Worm (Caenorhabditis elegans): ENCODE data around the gene Y54E2A.4.
A peak's percentile ranks its signal among the peaks of the same experiment; 100 is the strongest.

The Y54E2A.4 gene

DNA sequence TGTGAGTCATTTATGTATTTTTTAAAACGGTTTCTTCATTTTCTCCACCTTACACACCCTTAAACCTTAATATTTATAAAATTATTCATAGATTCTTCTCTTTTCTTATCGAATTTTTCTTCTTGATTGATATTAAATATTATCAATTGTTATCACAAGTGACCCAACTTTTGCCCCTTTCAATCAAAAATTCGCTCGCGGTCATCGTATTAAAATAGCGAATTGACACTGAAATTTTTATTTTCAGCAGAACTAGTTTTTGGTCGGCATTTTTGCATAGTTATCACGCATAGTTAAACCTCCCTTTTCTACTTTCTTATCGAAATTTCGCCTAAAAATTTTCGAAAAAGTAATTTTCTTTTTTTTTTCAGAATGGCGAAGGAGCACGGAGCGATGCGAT, 58.2 kb downstream of the Y54E2A.4 start:
- TF ChIP-seq skn-1 (tag; optimal IDR thresholded peaks at IDR 0.05) (no peak), nfya-1 (tag; optimal IDR thresholded peaks at IDR 0.05; ENCODE audit: insufficient read depth) (no peak), pqm-1 (tag; optimal IDR thresholded peaks at IDR 0.05) (peak; percentile 40), nhr-12 (tag; optimal IDR thresholded peaks at IDR 0.05) (no peak), pha-4 (tag; optimal IDR thresholded peaks at IDR 0.05) (peak; percentile 70), elt-2 (tag; optimal IDR thresholded peaks at IDR 0.05) (peak; percentile 89)

DNA sequence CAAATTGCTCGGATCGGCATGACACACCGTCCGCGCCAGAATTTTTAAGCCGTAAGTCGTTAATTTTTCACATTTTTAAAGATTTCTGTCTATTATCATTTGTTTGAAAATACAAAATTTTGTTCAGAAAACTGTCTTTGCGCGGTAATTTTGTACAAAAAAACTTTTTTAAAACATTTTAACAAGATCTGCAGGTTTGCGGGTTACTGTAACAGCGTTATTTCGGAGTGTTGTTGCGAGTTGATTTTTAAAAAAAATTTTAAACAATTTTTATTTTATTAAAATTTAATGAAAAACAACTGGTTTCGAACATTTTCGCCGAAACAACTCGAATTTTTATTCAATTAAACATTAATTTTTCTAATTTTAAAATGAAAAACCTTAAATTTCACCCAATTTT, 58.7 kb downstream of the Y54E2A.4 start:
- no peak for TF ChIP-seq unc-39 (tag; optimal IDR thresholded peaks at IDR 0.05)
- no peak for TF ChIP-seq unc-62 (GFP tag; optimal IDR thresholded peaks at IDR 0.05)
- no peak for TF ChIP-seq nhr-77 (tag; optimal IDR thresholded peaks at IDR 0.05)
- TF ChIP-seq lin-39 (tag; optimal IDR thresholded peaks at IDR 0.05): no peak
- no peak for TF ChIP-seq nhr-43 (tag; optimal IDR thresholded peaks at IDR 0.05; ENCODE audit: poor library complexity, severe bottlenecking)
- no peak for TF ChIP-seq nhr-23 (tag; optimal IDR thresholded peaks at IDR 0.05)
- TF ChIP-seq nhr-28 (tag; optimal IDR thresholded peaks at IDR 0.05): no peak
- no peak for TF ChIP-seq nhr-25 (tag; optimal IDR thresholded peaks at IDR 0.05)
- no peak for TF ChIP-seq ceh-9 (tag; optimal IDR thresholded peaks at IDR 0.05)
- no peak for TF ChIP-seq elt-2 (tag; optimal IDR thresholded peaks at IDR 0.05)
- no peak for TF ChIP-seq lsy-12 (tag; optimal IDR thresholded peaks at IDR 0.05)
- no peak for TF ChIP-seq lin-15B (tag; optimal IDR thresholded peaks at IDR 0.05)
- no peak for TF ChIP-seq mdl-1 (tag; optimal IDR thresholded peaks at IDR 0.05)
- TF ChIP-seq R02D3.7 (tag; optimal IDR thresholded peaks at IDR 0.05): no peak
- no peak for TF ChIP-seq sea-2 (GFP tag; optimal IDR thresholded peaks at IDR 0.05)
- TF ChIP-seq snpc-4 (tag; optimal IDR thresholded peaks at IDR 0.05): no peak
- TF ChIP-seq nfya-1 (tag; optimal IDR thresholded peaks at IDR 0.05; ENCODE audit: insufficient read depth): no peak
- no peak for TF ChIP-seq zag-1 (tag; optimal IDR thresholded peaks at IDR 0.05)

DNA sequence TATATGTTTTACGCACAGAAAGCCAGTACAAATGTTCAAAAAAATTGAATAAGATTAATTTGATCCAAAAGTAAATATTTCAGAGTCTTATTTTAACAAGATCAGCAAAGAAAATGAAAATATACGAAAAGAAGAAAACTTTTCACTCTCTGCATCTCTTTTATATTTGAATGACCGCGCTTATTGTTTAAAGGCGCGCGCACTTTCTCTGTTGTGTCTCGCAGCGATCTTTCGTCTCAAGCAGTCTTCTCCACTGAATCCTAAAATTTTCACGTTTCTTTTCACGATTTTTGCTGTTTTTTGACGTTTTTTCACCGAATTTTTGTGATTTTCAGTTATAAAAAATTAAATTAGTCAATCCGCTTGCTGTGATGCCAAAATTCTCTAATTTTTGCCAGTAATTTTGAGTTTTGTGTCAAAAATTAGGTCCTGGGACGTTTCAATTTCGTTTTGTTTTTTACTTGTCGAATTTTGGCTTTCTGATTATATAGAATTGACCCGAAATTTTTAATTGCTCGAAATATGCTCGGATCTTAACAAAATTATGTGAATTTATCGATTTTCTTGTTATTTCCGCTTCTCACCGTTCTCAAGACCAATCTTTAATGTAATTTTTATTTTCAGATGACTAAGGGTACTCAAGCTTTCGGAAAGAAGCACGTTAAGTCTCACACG, 60.6 kb downstream of the Y54E2A.4 start, which contains the start of gene W01D2.1:
TSS of gene W01D2.1 (plus strand) at position 625 of the 675 bp plus-strand sequence.
- no peak for TF ChIP-seq ztf-11 (tag; optimal IDR thresholded peaks at IDR 0.05)
- TF ChIP-seq lin-39 (tag; optimal IDR thresholded peaks at IDR 0.05): peak; percentile 63
- TF ChIP-seq ama-1 (optimal IDR thresholded peaks at IDR 0.05): no peak
- TF ChIP-seq ZK546.5 (tag; optimal IDR thresholded peaks at IDR 0.05): no peak
- no peak for TF ChIP-seq lsy-12 (tag; optimal IDR thresholded peaks at IDR 0.05)
- TF ChIP-seq jun-1 (tag; optimal IDR thresholded peaks at IDR 0.05): no peak
- TF ChIP-seq nhr-23 (tag; optimal IDR thresholded peaks at IDR 0.05): peak; percentile 72
- TF ChIP-seq fkh-10 (GFP tag; optimal IDR thresholded peaks at IDR 0.05): no peak
- TF ChIP-seq ceh-28 (tag; optimal IDR thresholded peaks at IDR 0.05): no peak
- peak; percentile 40 for TF ChIP-seq hmg-11 (tag; optimal IDR thresholded peaks at IDR 0.05)
- TF ChIP-seq ceh-9 (tag; optimal IDR thresholded peaks at IDR 0.05): no peak
- TF ChIP-seq R02D3.7 (tag; optimal IDR thresholded peaks at IDR 0.05): peak; percentile 26
- peak; percentile 50 for TF ChIP-seq skn-1 (tag; optimal IDR thresholded peaks at IDR 0.05)
- TF ChIP-seq nhr-76 (tag; optimal IDR thresholded peaks at IDR 0.05): no peak
- TF ChIP-seq nhr-77 (tag; optimal IDR thresholded peaks at IDR 0.05): no peak
- TF ChIP-seq eor-1 (tag; optimal IDR thresholded peaks at IDR 0.05): no peak
- peak; percentile 80 for TF ChIP-seq pha-4 (tag; optimal IDR thresholded peaks at IDR 0.05)
- no peak for TF ChIP-seq ceh-16 (tag; optimal IDR thresholded peaks at IDR 0.05)
- TF ChIP-seq snpc-4 (tag; optimal IDR thresholded peaks at IDR 0.05): peak; percentile 43
- no peak for TF ChIP-seq nhr-43 (tag; optimal IDR thresholded peaks at IDR 0.05; ENCODE audit: poor library complexity, severe bottlenecking)
- TF ChIP-seq ztf-4 (tag; optimal IDR thresholded peaks at IDR 0.05): no peak
- TF ChIP-seq egl-5 (tag; optimal IDR thresholded peaks at IDR 0.05): peak; percentile 41
- no peak for TF ChIP-seq ceh-82 (tag; optimal IDR thresholded peaks at IDR 0.05)
- no peak for TF ChIP-seq zag-1 (tag; optimal IDR thresholded peaks at IDR 0.05)
- TF ChIP-seq elt-1 (tag; optimal IDR thresholded peaks at IDR 0.05): no peak
- TF ChIP-seq nhr-28 (tag; optimal IDR thresholded peaks at IDR 0.05): no peak
- no peak for TF ChIP-seq mdl-1 (tag; optimal IDR thresholded peaks at IDR 0.05)
- no peak for TF ChIP-seq fos-1 (tag; optimal IDR thresholded peaks at IDR 0.05)
- TF ChIP-seq elt-3 (tag; optimal IDR thresholded peaks at IDR 0.05): no peak
- TF ChIP-seq tbx-2 (tag; optimal IDR thresholded peaks at IDR 0.05): no peak
- no peak for TF ChIP-seq aly-2 (tag; optimal IDR thresholded peaks at IDR 0.05)
- TF ChIP-seq unc-62 (GFP tag; optimal IDR thresholded peaks at IDR 0.05): no peak
- no peak for TF ChIP-seq fkh-2 (tag; optimal IDR thresholded peaks at IDR 0.05)
- TF ChIP-seq nhr-237 (tag; optimal IDR thresholded peaks at IDR 0.05): no peak
- no peak for TF ChIP-seq nhr-11 (tag; optimal IDR thresholded peaks at IDR 0.05)
- peak; percentile 83 for TF ChIP-seq lin-15B (tag; optimal IDR thresholded peaks at IDR 0.05)
- peak; percentile 2 for TF ChIP-seq elt-2 (tag; optimal IDR thresholded peaks at IDR 0.05)
- TF ChIP-seq nfya-1 (tag; optimal IDR thresholded peaks at IDR 0.05; ENCODE audit: insufficient read depth): peak; percentile 83
- no peak for TF ChIP-seq sea-2 (GFP tag; optimal IDR thresholded peaks at IDR 0.05)
- TF ChIP-seq pqm-1 (tag; optimal IDR thresholded peaks at IDR 0.05): peak; percentile 42
- no peak for TF ChIP-seq nhr-67 (tag; optimal IDR thresholded peaks at IDR 0.05)
- TF ChIP-seq daf-12 (tag; optimal IDR thresholded peaks at IDR 0.05): no peak
- peak; percentile 67 for TF ChIP-seq nhr-25 (tag; optimal IDR thresholded peaks at IDR 0.05)
- TF ChIP-seq nhr-12 (tag; optimal IDR thresholded peaks at IDR 0.05): no peak
- no peak for TF ChIP-seq unc-39 (tag; optimal IDR thresholded peaks at IDR 0.05)
- TF ChIP-seq egl-27 (tag; optimal IDR thresholded peaks at IDR 0.05): no peak

Data from whole organism, L3 larva.